Worm (Caenorhabditis elegans): ENCODE data around the gene tric-1B.2.

Gene tric-1B.2

DNA sequence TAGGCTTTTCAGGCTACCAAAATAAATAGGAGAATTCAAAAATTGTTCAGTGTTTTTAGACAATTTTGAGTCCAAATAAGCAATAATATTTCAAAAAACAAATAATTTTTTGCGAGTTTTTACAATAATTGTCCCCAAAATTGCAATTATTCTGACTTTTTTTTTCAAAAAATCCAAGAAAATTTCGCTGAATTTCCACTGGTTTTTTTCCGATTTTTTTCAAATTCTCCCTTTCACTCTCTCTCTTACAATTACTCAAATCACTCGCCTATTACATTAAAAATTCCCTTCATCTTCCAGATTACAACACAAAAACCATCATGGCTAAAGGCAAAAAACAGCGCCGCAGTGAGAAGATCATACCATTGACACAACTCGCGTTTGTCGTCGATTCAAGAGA is 9.9 kb upstream of the tric-1B.2 start, which contains the start of gene Y57A10A.31:
Gene Y57A10A.31 (plus strand): TSS at position 301 of the 400 bp plus-strand sequence.
- TF ChIP-seq R02D3.7 (tag; optimal IDR thresholded peaks at IDR 0.05) (no peak), lin-11 (tag; optimal IDR thresholded peaks at IDR 0.05) (no peak), lin-39 (tag; optimal IDR thresholded peaks at IDR 0.05) (no peak), ztf-11 (tag; optimal IDR thresholded peaks at IDR 0.05) (no peak), F13H6.1 (tag; optimal IDR thresholded peaks at IDR 0.05) (no peak), nhr-237 (tag; optimal IDR thresholded peaks at IDR 0.05) (no peak), ama-1 (optimal IDR thresholded peaks at IDR 0.05) (no peak), nhr-6 (tag; optimal IDR thresholded peaks at IDR 0.05) (no peak), sma-9 (GFP tag; optimal IDR thresholded peaks at IDR 0.05) (no peak), sma-9 (tag; optimal IDR thresholded peaks at IDR 0.05) (no peak), nhr-23 (tag; optimal IDR thresholded peaks at IDR 0.05) (no peak), mbf-1 (tag; optimal IDR thresholded peaks at IDR 0.05) (no peak), nhr-77 (tag; optimal IDR thresholded peaks at IDR 0.05) (no peak), fos-1 (tag; optimal IDR thresholded peaks at IDR 0.05) (no peak), unc-39 (tag; optimal IDR thresholded peaks at IDR 0.05) (no peak), alr-1 (tag; optimal IDR thresholded peaks at IDR 0.05) (no peak), dmd-4 (tag; optimal IDR thresholded peaks at IDR 0.05) (no peak)

DNA sequence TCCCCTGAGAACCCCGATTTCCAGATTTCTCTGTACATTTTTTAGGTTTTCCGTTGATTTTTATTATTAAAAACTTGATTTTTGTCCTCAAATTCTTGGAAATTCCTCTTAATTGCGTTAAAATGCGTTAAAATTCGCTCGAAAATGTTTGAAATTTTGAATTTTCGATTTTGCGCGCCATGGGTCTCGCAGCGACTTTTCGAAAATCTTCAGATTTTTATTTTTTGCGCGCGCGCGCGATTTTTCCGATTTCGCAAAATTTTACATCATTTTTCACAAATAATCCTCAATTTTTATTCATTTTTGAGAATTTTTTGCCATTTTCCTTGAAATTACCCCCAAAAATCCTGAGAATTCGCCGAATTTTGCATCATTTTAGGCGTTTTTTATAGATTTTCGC is 4.9 kb upstream of the tric-1B.2 start:
- TF ChIP-seq ztf-4 (tag; optimal IDR thresholded peaks at IDR 0.05) = no peak
- no peak for TF ChIP-seq lin-13 (GFP tag; optimal IDR thresholded peaks at IDR 0.05)
- TF ChIP-seq blmp-1 (tag; optimal IDR thresholded peaks at IDR 0.05; ENCODE audit: insufficient read depth) = no peak
- no peak for TF ChIP-seq nhr-10 (tag; optimal IDR thresholded peaks at IDR 0.05)
- TF ChIP-seq nhr-129 (tag; optimal IDR thresholded peaks at IDR 0.05) = no peak
- TF ChIP-seq nhr-11 (tag; optimal IDR thresholded peaks at IDR 0.05) = no peak
- no peak for TF ChIP-seq nhr-23 (tag; optimal IDR thresholded peaks at IDR 0.05)
- no peak for TF ChIP-seq mbf-1 (tag; optimal IDR thresholded peaks at IDR 0.05)
- no peak for TF ChIP-seq elt-1 (tag; optimal IDR thresholded peaks at IDR 0.05)
- no peak for TF ChIP-seq C34F6.9 (tag; optimal IDR thresholded peaks at IDR 0.05)
- TF ChIP-seq nhr-77 (tag; optimal IDR thresholded peaks at IDR 0.05) = no peak
- TF ChIP-seq ceh-82 (tag; optimal IDR thresholded peaks at IDR 0.05) = no peak
- no peak for TF ChIP-seq nhr-25 (tag; optimal IDR thresholded peaks at IDR 0.05)
- TF ChIP-seq R02D3.7 (tag; optimal IDR thresholded peaks at IDR 0.05) = no peak

DNA sequence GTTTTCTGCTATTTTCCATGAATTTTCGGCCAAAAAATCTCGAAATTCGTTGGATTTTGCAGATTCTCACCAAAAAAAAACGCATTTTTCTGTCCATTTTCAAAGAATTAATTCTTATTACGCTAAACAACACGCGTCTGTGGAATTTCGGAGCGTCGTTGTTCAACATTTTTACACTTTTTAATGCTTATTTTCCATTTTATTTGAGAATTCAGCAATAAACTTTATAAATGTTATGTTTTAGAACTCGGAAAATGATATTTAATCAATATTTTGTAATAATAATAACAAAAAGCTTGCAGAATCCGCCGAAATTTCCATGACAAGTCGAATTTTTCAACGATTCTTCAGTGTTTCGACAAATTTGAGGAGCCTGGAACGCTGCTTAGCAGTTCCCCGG is 1.2 kb upstream of the tric-1B.2 start, which contains the start of gene ife-5:
Gene ife-5 (plus strand): TSS at position 301 of the 400 bp plus-strand sequence.
- no peak for TF ChIP-seq sem-4 (tag; optimal IDR thresholded peaks at IDR 0.05)
- no peak for TF ChIP-seq ztf-4 (tag; optimal IDR thresholded peaks at IDR 0.05)
- TF ChIP-seq mbf-1 (tag; optimal IDR thresholded peaks at IDR 0.05) = no peak
- no peak for TF ChIP-seq lin-13 (GFP tag; optimal IDR thresholded peaks at IDR 0.05)
- TF ChIP-seq lin-11 (tag; optimal IDR thresholded peaks at IDR 0.05) = no peak
- TF ChIP-seq blmp-1 (tag; optimal IDR thresholded peaks at IDR 0.05; ENCODE audit: insufficient read depth) = no peak
- no peak for TF ChIP-seq nhr-77 (tag; optimal IDR thresholded peaks at IDR 0.05)
- TF ChIP-seq nhr-12 (tag; optimal IDR thresholded peaks at IDR 0.05) = no peak
- TF ChIP-seq unc-39 (tag; optimal IDR thresholded peaks at IDR 0.05) = no peak
- no peak for TF ChIP-seq sma-3 (GFP tag; optimal IDR thresholded peaks at IDR 0.05)
- no peak for TF ChIP-seq nhr-129 (tag; optimal IDR thresholded peaks at IDR 0.05)
- no peak for TF ChIP-seq nhr-23 (tag; optimal IDR thresholded peaks at IDR 0.05)
- no peak for TF ChIP-seq dmd-4 (tag; optimal IDR thresholded peaks at IDR 0.05)

DNA sequence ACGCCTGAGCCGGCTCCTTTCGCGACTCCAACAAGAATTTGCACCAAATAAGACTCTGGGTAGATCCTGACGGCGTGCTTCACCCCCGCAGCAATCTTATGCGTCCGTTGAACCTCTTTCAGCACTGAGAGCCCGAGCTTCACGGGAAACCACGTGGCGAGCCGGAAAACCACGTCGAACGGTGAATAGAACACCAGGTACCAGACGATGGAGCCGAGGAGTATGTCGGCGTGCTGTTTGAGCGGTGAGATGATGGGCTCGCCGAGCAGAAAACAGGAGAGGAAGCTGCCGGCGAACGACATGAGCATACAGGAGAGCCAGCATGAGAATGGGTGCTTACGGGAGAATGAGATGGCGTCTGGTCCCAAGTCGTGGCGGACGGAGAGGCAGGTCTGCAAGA is 585 bp downstream of the tric-1B.2 start:
- no peak for TF ChIP-seq ztf-1 (GFP tag; conservative IDR thresholded peaks at IDR 0.05)
- TF ChIP-seq unc-55 (GFP tag; optimal IDR thresholded peaks at IDR 0.05) = no peak
- TF ChIP-seq peb-1 (tag; optimal IDR thresholded peaks at IDR 0.05) = no peak
- TF ChIP-seq nhr-25 (tag; optimal IDR thresholded peaks at IDR 0.05) = no peak

DNA sequence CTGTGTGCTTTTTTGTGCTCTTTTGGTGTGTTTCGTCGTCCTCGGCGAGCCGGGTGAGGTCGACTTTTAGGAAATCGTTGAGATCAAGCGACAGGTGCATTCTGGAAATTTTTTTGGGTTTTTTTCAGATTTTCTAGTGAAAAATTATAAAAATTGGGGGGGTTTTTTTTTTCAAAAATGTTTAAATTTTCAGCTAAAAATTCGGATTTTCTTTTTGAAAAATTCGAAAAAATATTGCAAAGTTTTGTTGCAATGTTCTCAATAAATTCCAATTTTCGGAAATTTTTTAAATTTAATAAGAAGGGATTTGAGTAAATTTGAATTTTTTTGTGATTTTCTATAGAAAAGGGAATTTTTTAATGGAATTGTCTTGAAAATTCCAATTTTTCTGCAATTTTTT is 4.2 kb downstream of the tric-1B.2 start, which contains the start of gene Y57A10A.27:
Gene Y57A10A.27 (minus strand): TSS at position 101 of the 400 bp plus-strand sequence.
- no peak for TF ChIP-seq nhr-25 (tag; optimal IDR thresholded peaks at IDR 0.05)
- no peak for TF ChIP-seq R02D3.7 (tag; optimal IDR thresholded peaks at IDR 0.05)
- TF ChIP-seq ztf-11 (tag; optimal IDR thresholded peaks at IDR 0.05) = no peak
- no peak for TF ChIP-seq snpc-4 (tag; optimal IDR thresholded peaks at IDR 0.05)
- no peak for TF ChIP-seq alr-1 (tag; optimal IDR thresholded peaks at IDR 0.05)
- TF ChIP-seq lsy-2 (tag; optimal IDR thresholded peaks at IDR 0.05) = no peak
- no peak for TF ChIP-seq peb-1 (tag; optimal IDR thresholded peaks at IDR 0.05)
- no peak for TF ChIP-seq skn-1 (tag; optimal IDR thresholded peaks at IDR 0.05)
- no peak for TF ChIP-seq nhr-10 (tag; optimal IDR thresholded peaks at IDR 0.05)
- no peak for TF ChIP-seq sem-4 (tag; optimal IDR thresholded peaks at IDR 0.05)
- TF ChIP-seq ama-1 (optimal IDR thresholded peaks at IDR 0.05) = no peak
- TF ChIP-seq mdl-1 (tag; optimal IDR thresholded peaks at IDR 0.05) = no peak
- no peak for TF ChIP-seq nhr-129 (tag; optimal IDR thresholded peaks at IDR 0.05)
- TF ChIP-seq ztf-4 (tag; optimal IDR thresholded peaks at IDR 0.05) = no peak
- no peak for TF ChIP-seq mab-5 (tag; optimal IDR thresholded peaks at IDR 0.05)
- TF ChIP-seq unc-55 (GFP tag; optimal IDR thresholded peaks at IDR 0.05) = no peak
